Fruit fly (Drosophila melanogaster): Measurements from ENCODE around the gene rept.

Gene rept

dm6 chr3L:19263480-19264140, 8.5 kb downstream of the rept start, which contains the start of the genes CG42374 and Mettl5 (continued):
- TF ChIP-seq CG10366 (GFP tag; IDR thresholded peaks at IDR 0.05) = peak; percentile 44; the same call in 1 of the 2 replicates
- TF ChIP-seq CG9932 (GFP tag; IDR thresholded peaks at IDR 0.05) = 0 out of 2 replicates have a peak, but pooled peaks have one; percentile 18
- peak; percentile 30; the same call in 1 of the 2 replicates for TF ChIP-seq E2f2 (GFP tag; IDR thresholded peaks at IDR 0.05)
- TF ChIP-seq fd96Cb (tag; optimal IDR thresholded peaks at IDR 0.05) = peak; percentile 44
- peak; percentile 98 for TF ChIP-seq CG11696 (GFP tag; IDR thresholded peaks at IDR 0.05)
- peak; percentile 32 for TF ChIP-seq CG10979 (tag; optimal IDR thresholded peaks at IDR 0.05)
- peak; percentile 23 for TF ChIP-seq CG4424 (GFP tag; optimal IDR thresholded peaks at IDR 0.05)
- peak; percentile 35 for TF ChIP-seq CG6813 (GFP tag; optimal IDR thresholded peaks at IDR 0.05)
- peak; percentile 12 for TF ChIP-seq CG6683 (GFP tag; optimal IDR thresholded peaks at IDR 0.05)
- no peak for TF ChIP-seq CG13287 (GFP tag; IDR thresholded peaks at IDR 0.05; ENCODE audit: partially characterized antibody)
- peak; percentile 69 for TF ChIP-seq unpg (GFP tag; optimal IDR thresholded peaks at IDR 0.05)
- no peak for TF ChIP-seq br (optimal IDR thresholded peaks at IDR 0.05)
- TF ChIP-seq ranshi (GFP tag; IDR thresholded peaks at IDR 0.05) = peak; percentile 34; the same call in 1 of the 2 replicates
- TF ChIP-seq Dek (tag; optimal IDR thresholded peaks at IDR 0.05) = peak; percentile 25
- TF ChIP-seq ewg (GFP tag; optimal IDR thresholded peaks at IDR 0.05) = peak; percentile 11
- TF ChIP-seq CG10147 (GFP tag; optimal IDR thresholded peaks at IDR 0.05) = peak; percentile 17
- TF ChIP-seq CG12659 (GFP tag; optimal IDR thresholded peaks at IDR 0.05) = peak; percentile 31
- TF ChIP-seq Sox102F (GFP tag; optimal IDR thresholded peaks at IDR 0.05) = peak; percentile 48
- TF ChIP-seq CG7987 (GFP tag; optimal IDR thresholded peaks at IDR 0.05) = peak; percentile 13
- no peak for TF ChIP-seq CG7745 (tag; optimal IDR thresholded peaks at IDR 0.05)
- peak; percentile 76 for TF ChIP-seq Drgx (GFP tag; IDR thresholded peaks at IDR 0.05)
- TF ChIP-seq CrebB (tag; optimal IDR thresholded peaks at IDR 0.05) = peak; percentile 2
- peak; percentile 47 for TF ChIP-seq CG1233 (GFP tag; optimal IDR thresholded peaks at IDR 0.05)
- peak; percentile 64 for TF ChIP-seq CG12769 (tag; optimal IDR thresholded peaks at IDR 0.05)
- TF ChIP-seq CG12071 (GFP tag; optimal IDR thresholded peaks at IDR 0.05) = peak; percentile 44
- peak; percentile 13 for TF ChIP-seq lilli (GFP tag; optimal IDR thresholded peaks at IDR 0.05)
- TF ChIP-seq CG31441 (GFP tag; IDR thresholded peaks at IDR 0.05) = peak; percentile 12; the same call in 1 of the 2 replicates
- TF ChIP-seq vfl (GFP tag; optimal IDR thresholded peaks at IDR 0.05) = no peak
- TF ChIP-seq CG14014 (GFP tag; IDR thresholded peaks at IDR 0.05) = 0 out of 2 replicates have a peak, but pooled peaks have one; percentile 32
- peak; percentile 61 for TF ChIP-seq Atf6 (GFP tag; IDR thresholded peaks at IDR 0.05)
- TF ChIP-seq dm (GFP tag; optimal IDR thresholded peaks at IDR 0.05) = no peak
- TF ChIP-seq CG8765 (GFP tag; IDR thresholded peaks at IDR 0.05) = no peak
- TF ChIP-seq HHEX (GFP tag; optimal IDR thresholded peaks at IDR 0.05) = peak; percentile 49
- TF ChIP-seq CG11093 (GFP tag; IDR thresholded peaks at IDR 0.05) = no peak
- TF ChIP-seq CG18476 (GFP tag; optimal IDR thresholded peaks at IDR 0.05) = peak; percentile 17
- peak in 1 of 3 experiments; percentile 6 for TF ChIP-seq lola (GFP tag; optimal IDR thresholded peaks at IDR 0.05)
- TF ChIP-seq CG10543 (GFP tag; optimal IDR thresholded peaks at IDR 0.05) = no peak
- TF ChIP-seq CG13424 (tag; optimal IDR thresholded peaks at IDR 0.05) = peak; percentile 9
- no peak for TF ChIP-seq Eip74EF (GFP tag; optimal IDR thresholded peaks at IDR 0.05)
- TF ChIP-seq Rx (GFP tag; IDR thresholded peaks at IDR 0.05) = no peak
- TF ChIP-seq Dip2 (GFP tag; IDR thresholded peaks at IDR 0.05) = no peak
- TF ChIP-seq nom (GFP tag; optimal IDR thresholded peaks at IDR 0.05) = no peak
- TF ChIP-seq Meics (GFP tag; optimal IDR thresholded peaks at IDR 0.05) = peak; percentile 60
- no peak for TF ChIP-seq CG15601 (tag; optimal IDR thresholded peaks at IDR 0.05)
- TF ChIP-seq ara (GFP tag; IDR thresholded peaks at IDR 0.05) = peak; percentile 39; the same call in 1 of the 2 replicates
- TF ChIP-seq grau (tag; optimal IDR thresholded peaks at IDR 0.05) = peak; percentile 51
- peak; percentile 37 for TF ChIP-seq esg (GFP tag; conservative IDR thresholded peaks at IDR 0.05)
- TF ChIP-seq chn (GFP tag; optimal IDR thresholded peaks at IDR 0.05) = peak; percentile 7

All from whole organism, embryonic.